Fruit fly (Drosophila melanogaster): Measurements from ENCODE around the gene CG10919.

CG10919 gene

dm6 chr3R:7753518-7753917 lies 4.4 kb upstream of the CG10919 start (continued):
- TF ChIP-seq ss (GFP tag; optimal IDR thresholded peaks at IDR 0.05) (no peak), CG6792 (GFP tag; optimal IDR thresholded peaks at IDR 0.05) (no peak), Ets96B (tag; optimal IDR thresholded peaks at IDR 0.05) (no peak), dac (GFP tag; optimal IDR thresholded peaks at IDR 0.05) (no peak), Sox15 (GFP tag; optimal IDR thresholded peaks at IDR 0.05) (no peak), Hr38 (GFP tag; optimal IDR thresholded peaks at IDR 0.05) (no peak), CG3032 (tag; optimal IDR thresholded peaks at IDR 0.05) (peak; percentile 37), CG6808 (GFP tag; optimal IDR thresholded peaks at IDR 0.05) (no peak), CG15336 (GFP tag; IDR thresholded peaks at IDR 0.05) (0 out of 2 replicates have a peak, but pooled peaks have one; percentile 8), pdm3 (GFP tag; optimal IDR thresholded peaks at IDR 0.05) (no peak), CG6276 (GFP tag; optimal IDR thresholded peaks at IDR 0.05) (no peak), CG11294 (GFP tag; IDR thresholded peaks at IDR 0.05) (no peak), cyc (GFP tag; optimal IDR thresholded peaks at IDR 0.05) (no peak), Met (GFP tag; optimal IDR thresholded peaks at IDR 0.05) (no peak), CG1621 (tag; optimal IDR thresholded peaks at IDR 0.05) (peak; percentile 16), lz (GFP tag; optimal IDR thresholded peaks at IDR 0.05) (no peak), Lpt (GFP tag; optimal IDR thresholded peaks at IDR 0.05) (no peak), CG8632 (GFP tag; optimal IDR thresholded peaks at IDR 0.05) (no peak), Hr39 (GFP tag; optimal IDR thresholded peaks at IDR 0.05) (no peak)

DNA sequence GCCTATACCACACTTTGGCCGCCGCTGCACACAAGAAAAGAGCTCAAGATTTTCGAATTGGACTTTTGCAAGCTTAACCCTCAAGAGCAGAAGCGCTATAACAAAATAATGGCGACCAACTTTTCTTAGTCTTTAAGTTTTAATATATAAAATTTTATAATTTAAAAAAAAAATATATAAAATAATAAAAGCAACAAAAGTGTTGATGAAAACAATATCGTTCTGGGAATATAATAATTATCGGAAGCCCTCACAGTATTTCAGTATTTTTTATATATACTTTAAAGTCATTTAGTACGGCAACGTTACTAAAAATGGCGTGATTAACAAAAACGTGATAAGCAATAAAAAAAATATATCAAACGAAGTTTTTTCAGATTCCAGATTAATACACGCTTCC lies 1.6 kb downstream of the CG10919 start, which contains the start of gene Sp7:
TSS of gene Sp7 (plus strand) at position 301 of the 400 bp plus-strand sequence.
- TF ChIP-seq Sox14 (GFP tag; optimal IDR thresholded peaks at IDR 0.05) (no peak), Eip78C (GFP tag) (no peak), Blimp-1 (GFP tag; optimal IDR thresholded peaks at IDR 0.05) (no peak), OdsH (GFP tag; optimal IDR thresholded peaks at IDR 0.05) (no peak), vri (GFP tag; optimal IDR thresholded peaks at IDR 0.05) (no peak), CG31627 (GFP tag; optimal IDR thresholded peaks at IDR 0.05) (no peak), CG8319 (GFP tag; optimal IDR thresholded peaks at IDR 0.05) (no peak), spab (GFP tag; optimal IDR thresholded peaks at IDR 0.05) (no peak), Eip93F (GFP tag; optimal IDR thresholded peaks at IDR 0.05) (no peak)

dm6 chr3R:7760970-7761558 lies 3.1 kb downstream of the CG10919 start:
- TF ChIP-seq vri (GFP tag; optimal IDR thresholded peaks at IDR 0.05) (peak; percentile 12), Smox (GFP tag; optimal IDR thresholded peaks at IDR 0.05) (no peak), Eip78C (GFP tag) (peak; percentile 45), svp (GFP tag) (peak; percentile 95)

DNA sequence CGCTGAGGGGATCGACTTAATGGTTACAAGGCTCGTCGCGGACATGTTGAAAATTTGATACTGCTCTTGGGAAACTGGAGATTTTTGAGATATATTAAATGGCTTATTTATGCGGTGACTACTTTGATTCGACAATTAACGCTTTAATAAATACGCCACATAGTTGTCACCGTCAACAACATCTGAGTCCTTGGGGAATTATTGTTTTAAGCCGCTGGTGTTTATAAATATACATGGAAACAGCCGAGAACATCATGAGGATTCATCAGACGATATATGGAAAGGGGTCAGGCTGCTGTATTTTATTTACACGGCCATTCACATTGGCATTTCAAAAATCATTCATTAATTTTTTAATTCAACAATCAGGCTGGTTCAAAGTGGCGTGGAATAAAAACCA lies 13.7 kb downstream of the CG10919 start, which contains the start of gene CG11286:
TSS of gene CG11286 (minus strand) at position 101 of the 400 bp plus-strand sequence.
- TF ChIP-seq CG6808 (GFP tag; optimal IDR thresholded peaks at IDR 0.05) (no peak), Smox (GFP tag; optimal IDR thresholded peaks at IDR 0.05) (no peak), CG6163 (GFP tag; IDR thresholded peaks at IDR 0.05) (no peak), Sox102F (GFP tag; optimal IDR thresholded peaks at IDR 0.05) (no peak), Gug (GFP tag; IDR thresholded peaks at IDR 0.05) (no peak)

- TF ChIP-seq OdsH (GFP tag; optimal IDR thresholded peaks at IDR 0.05) (peak; percentile 39), pdm3 (GFP tag; optimal IDR thresholded peaks at IDR 0.05) (peak; percentile 26), CG6808 (GFP tag; optimal IDR thresholded peaks at IDR 0.05) (peak; percentile 4), CG15336 (GFP tag; IDR thresholded peaks at IDR 0.05) (no peak), CG10669 (GFP tag; optimal IDR thresholded peaks at IDR 0.05) (peak; percentile 50)
Observed at dm6 chr3R:7779620-7780019, 21.7 kb downstream of the CG10919 start.
